Fruit fly (Drosophila melanogaster) whole organism, pupa: ENCODE measurements around the gene ppk5.

Experiments
- CG10348 ChIP-seq: fragments of 200-800 bp; sonication (Bioruptor generic); IDR thresholded peaks from 2 replicates; pipeline ENCODE4 v1.3.6; 2022; ENCODE audit warnings: missing biosample characterization, missing genetic modification characterization
- CG12605 ChIP-seq: fragments of 200-800 bp; sonication (Bioruptor generic); IDR thresholded peaks from 2 replicates; pipeline ENCODE4 v1.3.6; 2022; ENCODE audit warnings: missing biosample characterization, missing genetic modification characterization
- CG13204 ChIP-seq: fragments of 200-800 bp; sonication (Bioruptor generic); optimal IDR thresholded peaks from 2 replicates; lab custom pipeline; 2018; ENCODE audit warnings: missing biosample characterization, mild to moderate bottlenecking, missing genetic modification characterization, moderate library complexity
- CG14655 ChIP-seq: fragments of 200-800 bp; sonication (Bioruptor generic); optimal IDR thresholded peaks from 3 replicates; lab custom pipeline; 2017; ENCODE audit warnings: mild to moderate bottlenecking, missing biosample characterization, missing genetic modification reagents, missing genetic modification characterization
- CG15710 ChIP-seq: fragments of 200-800 bp; sonication (Bioruptor generic); optimal IDR thresholded peaks from 2 replicates; lab custom pipeline; 2018; ENCODE audit warnings: missing biosample characterization, mild to moderate bottlenecking, missing genetic modification characterization, moderate library complexity
- CG17806 ChIP-seq: fragments of 200-800 bp; sonication (Bioruptor generic); optimal IDR thresholded peaks from 2 replicates; lab custom pipeline; 2018; ENCODE audit warnings: missing biosample characterization, mild to moderate bottlenecking, missing genetic modification characterization, moderate library complexity
- CG32121 ChIP-seq: fragments of 200-800 bp; sonication (Bioruptor generic); IDR thresholded peaks from 2 replicates; pipeline ENCODE4 v1.3.6; 2022; ENCODE audit warnings: missing biosample characterization, missing genetic modification characterization
- CG34367 ChIP-seq: fragments of 200-800 bp; sonication (Bioruptor generic); optimal IDR thresholded peaks from 2 replicates; lab custom pipeline; 2018; ENCODE audit warnings: missing biosample characterization, mild to moderate bottlenecking, missing genetic modification characterization
- CG4496 ChIP-seq: fragments of 200-800 bp; sonication (Bioruptor generic); IDR thresholded peaks from 3 replicates; pipeline ENCODE4 v1.3.6; 2022; ENCODE audit warnings: missing biosample characterization, missing genetic modification characterization
- CG8159 ChIP-seq: fragments of 200-800 bp; sonication (Bioruptor generic); optimal IDR thresholded peaks from 3 replicates; lab custom pipeline; 2018; ENCODE audit warnings: missing biosample characterization, mild to moderate bottlenecking, missing genetic modification characterization, moderate library complexity
- CG8301 ChIP-seq: fragments of 200-800 bp; sonication (Bioruptor generic); optimal IDR thresholded peaks from 2 replicates; lab custom pipeline; 2018; ENCODE audit warnings: missing biosample characterization, mild to moderate bottlenecking, missing genetic modification characterization
- CG9948 ChIP-seq: fragments of 200-800 bp; sonication (Bioruptor generic); optimal IDR thresholded peaks from 2 replicates; lab custom pipeline; 2018; ENCODE audit warnings: missing biosample characterization, mild to moderate bottlenecking, missing genetic modification characterization, moderate library complexity
- D1 ChIP-seq: fragments of 200-800 bp; sonication (Bioruptor generic); optimal IDR thresholded peaks from 2 replicates; lab custom pipeline; 2018; ENCODE audit warnings: missing biosample characterization, mild to moderate bottlenecking, missing genetic modification characterization, moderate library complexity
- EcR ChIP-seq: fragments of 200-800 bp; sonication (Bioruptor generic); optimal IDR thresholded peaks from 3 replicates; lab custom pipeline; 2019; ENCODE audit warnings: missing biosample characterization, missing genetic modification characterization, mild to moderate bottlenecking, moderate library complexity, missing genetic modification reagents
- Ets98B ChIP-seq: fragments of 200-800 bp; sonication (Bioruptor generic); IDR thresholded peaks from 2 replicates; pipeline ENCODE4 v1.3.6; 2022; ENCODE audit warnings: missing biosample characterization, missing genetic modification characterization
- Pif1A ChIP-seq: fragments of 200-800 bp; sonication (Bioruptor generic); optimal IDR thresholded peaks from 3 replicates; lab custom pipeline; 2016; ENCODE audit warnings: missing biosample characterization, missing genetic modification characterization
- Pif1B ChIP-seq: fragments of 200-800 bp; sonication (Bioruptor generic); optimal IDR thresholded peaks from 3 replicates; lab custom pipeline; 2016; ENCODE audit warnings: missing biosample characterization, missing genetic modification characterization
- Snoo ChIP-seq: fragments of 200-800 bp; sonication (Bioruptor generic); optimal IDR thresholded peaks from 3 replicates; lab custom pipeline; 2017; ENCODE audit warnings: missing biosample characterization, mild to moderate bottlenecking, missing genetic modification characterization, inconsistent platforms
- fd96Ca ChIP-seq: fragments of 200-800 bp; sonication (Bioruptor generic); IDR thresholded peaks from 3 replicates; pipeline ENCODE4 v1.3.6; 2022; ENCODE audit warnings: missing biosample characterization, missing genetic modification characterization
- gl ChIP-seq: fragments of 200-800 bp; sonication (Bioruptor generic); optimal IDR thresholded peaks from 2 replicates; lab custom pipeline; 2018; ENCODE audit warnings: missing biosample characterization, mild to moderate bottlenecking, missing genetic modification characterization
- rn ChIP-seq: fragments of 200-800 bp; sonication (Bioruptor generic); IDR thresholded peaks from 2 replicates; pipeline ENCODE4 v1.3.6; 2022; ENCODE audit warnings: missing biosample characterization, missing genetic modification characterization

The ppk5 gene

DNA sequence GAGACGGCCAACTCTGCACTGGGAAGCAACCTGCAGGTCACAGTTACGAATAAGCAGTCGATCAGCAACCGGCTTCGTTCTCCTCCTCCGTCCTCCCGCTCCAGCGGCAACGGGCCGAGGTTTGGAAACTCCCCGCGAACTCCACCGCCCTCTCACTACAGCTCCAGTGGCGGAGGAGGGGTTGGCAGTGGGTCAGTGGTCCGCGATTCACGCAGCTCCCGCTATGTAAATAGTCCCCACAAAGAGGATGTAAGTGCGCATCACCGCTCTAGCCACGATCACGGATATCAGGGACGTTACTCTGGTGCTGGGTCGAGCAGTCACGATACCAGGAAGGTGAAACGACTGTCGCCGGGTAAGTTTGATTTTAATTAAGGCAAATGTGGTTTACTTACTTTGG, 16.1 kb upstream of the ppk5 start:
- TF ChIP-seq CG9948 (tag; lab: Kevin White, UChicago) (no peak), gl (tag; lab: Kevin White, UChicago) (no peak), CG32121 (GFP tag; lab: Robert Waterston, UW) (no peak), CG8301 (no peak), CG8159 (tag; lab: Kevin White, UChicago) (no peak), fd96Ca (GFP tag; lab: Robert Waterston, UW) (no peak), EcR (no peak), CG14655 (GFP tag; lab: Kevin White, UChicago) (no peak), Ets98B (no peak), D1 (no peak), CG17806 (tag; lab: Kevin White, UChicago) (no peak)

DNA sequence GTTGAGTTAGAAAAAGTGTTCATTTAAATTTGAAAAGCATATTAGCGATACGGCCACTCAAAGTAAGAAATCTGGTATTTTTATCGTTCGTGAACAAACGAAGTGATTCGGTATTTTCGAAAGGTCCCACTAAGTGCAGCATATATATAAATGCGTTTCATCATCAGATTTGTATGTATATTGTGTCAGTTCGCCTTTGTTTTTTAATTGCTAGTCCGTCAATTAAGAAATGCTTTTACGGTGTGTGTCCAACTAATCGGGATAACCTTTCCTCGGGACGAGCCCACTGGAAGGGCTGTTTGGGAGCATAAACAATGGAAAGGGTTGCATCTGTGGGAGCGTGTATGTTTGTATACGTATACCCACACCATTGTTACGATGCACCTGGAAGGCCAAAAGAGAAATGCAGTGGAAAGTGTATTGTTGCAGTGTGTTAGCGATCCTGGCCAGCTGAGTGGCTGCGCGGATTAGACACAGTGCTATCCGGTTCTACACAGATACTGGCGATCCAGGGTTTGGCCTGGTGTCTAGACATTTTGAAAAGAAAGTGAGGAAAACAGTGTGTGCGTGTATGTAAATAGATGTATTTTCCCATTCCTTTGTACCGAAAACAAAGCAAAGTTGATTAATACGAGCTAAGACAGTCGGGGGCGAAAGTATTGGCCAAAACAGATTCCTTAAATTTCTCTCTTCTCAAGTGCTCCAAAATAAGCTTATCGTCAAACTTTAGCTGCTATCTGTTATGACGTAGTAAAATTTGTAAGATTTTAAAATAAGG, 11.2 kb upstream of the ppk5 start, which contains the start of gene CG7611:
CG7611 (plus strand) TSS at position 128 of the 778 bp plus-strand sequence.
- TF ChIP-seq gl (tag; lab: Kevin White, UChicago) (no peak), EcR (peak; percentile 15), CG12605 (GFP tag; lab: Robert Waterston, UW) (no peak)

DNA sequence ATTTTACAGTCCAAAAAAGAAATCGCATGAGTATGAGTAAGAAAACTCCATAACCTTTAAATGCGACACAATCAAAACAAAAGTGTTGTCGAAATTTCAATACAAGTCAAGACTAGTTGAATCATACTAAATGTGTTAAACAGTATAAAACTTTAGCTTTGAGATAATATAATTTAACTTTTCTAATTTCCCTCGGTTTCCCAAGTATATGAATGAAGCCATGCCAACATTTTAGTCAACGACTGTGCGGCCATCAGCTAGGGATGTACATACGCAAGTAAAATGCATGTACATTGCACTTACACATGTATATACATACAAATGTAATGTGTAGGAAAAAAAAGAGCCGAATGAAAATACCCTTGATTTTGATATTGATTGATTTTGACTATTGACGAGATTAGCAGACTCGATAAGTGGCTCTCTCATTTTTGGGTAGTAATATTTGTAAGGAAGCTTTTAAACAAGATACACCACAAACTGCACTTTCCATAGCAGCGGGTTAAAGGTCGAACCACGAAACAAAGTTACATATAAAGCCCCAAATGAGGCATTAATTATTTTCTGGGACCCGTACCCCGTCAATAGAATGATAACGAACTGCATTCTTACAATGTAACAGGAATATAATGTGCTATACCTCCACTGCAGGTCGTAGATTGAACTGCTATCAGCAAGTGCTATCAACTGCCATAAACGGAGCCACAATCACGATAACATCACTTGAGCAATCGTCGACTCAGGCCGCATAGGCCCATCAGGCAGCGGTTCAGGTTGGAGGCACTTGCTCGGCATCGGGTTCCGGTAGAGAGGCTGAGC, 10.2 kb upstream of the ppk5 start:
- TF ChIP-seq Snoo (tag; lab: Kevin White, UChicago) (peak; percentile 16), Ets98B (peak; percentile 60), CG32121 (GFP tag; lab: Robert Waterston, UW) (peak; percentile 67), fd96Ca (GFP tag; lab: Robert Waterston, UW) (no peak), CG17806 (tag; lab: Kevin White, UChicago) (peak; percentile 38), CG15710 (tag; lab: Kevin White, UChicago) (peak; percentile 33), Pif1B (GFP tag; lab: Kevin White, UChicago) (peak; percentile 54), CG9948 (tag; lab: Kevin White, UChicago) (peak; percentile 4), CG10348 (GFP tag; lab: Robert Waterston, UW) (no peak), CG8301 (peak; percentile 44)

DNA sequence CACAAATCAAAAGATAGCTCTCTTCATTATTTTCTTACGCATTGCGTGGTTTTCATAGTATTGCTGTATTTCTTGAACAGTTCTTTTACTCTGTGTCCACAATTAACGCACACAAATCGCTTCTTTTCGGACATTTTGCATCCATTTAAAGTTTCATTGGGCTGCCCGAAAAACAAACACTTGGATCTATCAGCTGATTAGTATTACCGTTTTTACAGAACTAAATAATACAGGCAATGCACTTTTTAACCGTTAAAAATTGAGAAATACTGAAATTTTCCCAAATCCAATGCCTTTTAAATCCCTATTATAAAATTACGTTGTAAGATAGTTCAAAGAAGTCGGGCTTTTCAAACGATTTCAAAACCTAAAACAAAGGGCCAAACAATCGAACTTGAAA, 5.4 kb upstream of the ppk5 start, which contains the start of gene Arv1:
Arv1 (minus strand) TSS at position 226 of the 400 bp plus-strand sequence.
- TF ChIP-seq Pif1A (GFP tag; lab: Kevin White, UChicago) (no peak), Pif1B (GFP tag; lab: Kevin White, UChicago) (no peak), fd96Ca (GFP tag; lab: Robert Waterston, UW) (no peak), D1 (no peak), CG15710 (tag; lab: Kevin White, UChicago) (no peak), Ets98B (no peak), CG14655 (GFP tag; lab: Kevin White, UChicago) (no peak), CG9948 (tag; lab: Kevin White, UChicago) (no peak), gl (tag; lab: Kevin White, UChicago) (no peak)

DNA sequence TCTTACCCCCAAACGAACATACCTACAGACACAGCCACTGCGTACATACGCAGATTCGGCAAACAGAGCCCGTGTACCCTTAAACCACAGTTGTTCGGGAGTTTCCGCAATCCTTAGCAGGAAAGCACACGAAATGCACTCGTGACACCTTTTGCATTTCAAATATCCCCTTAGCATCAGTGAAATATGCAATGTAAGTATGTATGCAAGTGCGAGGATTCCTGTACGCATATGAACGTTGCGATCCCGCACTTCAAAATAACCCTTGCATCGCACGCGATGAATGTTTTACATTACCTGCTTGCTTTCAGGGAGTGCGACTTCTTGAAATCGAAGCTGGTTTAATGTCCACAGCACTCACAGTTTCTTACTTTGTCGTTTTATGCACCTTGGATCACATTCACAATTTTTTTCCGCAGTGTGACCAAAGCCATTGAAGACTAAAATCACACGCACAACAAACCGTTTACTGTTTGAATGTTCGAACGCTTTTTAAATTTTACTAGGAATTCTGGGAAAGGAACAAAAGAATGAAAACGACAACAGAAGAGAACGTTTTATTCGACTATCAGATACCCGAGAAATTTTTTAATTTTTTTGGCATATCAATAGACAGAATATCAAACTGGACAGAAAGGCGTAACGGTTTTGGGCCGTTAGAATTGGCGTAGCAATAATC, 1.1 kb upstream of the ppk5 start, which contains the start of gene Mkrn1:
Mkrn1 (minus strand) TSS at position 444 of the 679 bp plus-strand sequence.
- no peak for TF ChIP-seq Ets98B
- no peak for TF ChIP-seq CG4496 (GFP tag; lab: Robert Waterston, UW)
- TF ChIP-seq CG8159 (tag; lab: Kevin White, UChicago): no peak
- TF ChIP-seq CG13204 (GFP tag; lab: Kevin White, UChicago): no peak
- no peak for TF ChIP-seq rn (GFP tag; lab: Robert Waterston, UW)
- TF ChIP-seq Snoo (tag; lab: Kevin White, UChicago): no peak
- TF ChIP-seq CG14655 (GFP tag; lab: Kevin White, UChicago): no peak
- no peak for TF ChIP-seq CG8301
- TF ChIP-seq CG34367 (tag; lab: Kevin White, UChicago): no peak
- no peak for TF ChIP-seq D1
- TF ChIP-seq EcR: no peak
- TF ChIP-seq fd96Ca (GFP tag; lab: Robert Waterston, UW): no peak
- no peak for TF ChIP-seq gl (tag; lab: Kevin White, UChicago)
- TF ChIP-seq CG32121 (GFP tag; lab: Robert Waterston, UW): no peak
- TF ChIP-seq CG15710 (tag; lab: Kevin White, UChicago): no peak

DNA sequence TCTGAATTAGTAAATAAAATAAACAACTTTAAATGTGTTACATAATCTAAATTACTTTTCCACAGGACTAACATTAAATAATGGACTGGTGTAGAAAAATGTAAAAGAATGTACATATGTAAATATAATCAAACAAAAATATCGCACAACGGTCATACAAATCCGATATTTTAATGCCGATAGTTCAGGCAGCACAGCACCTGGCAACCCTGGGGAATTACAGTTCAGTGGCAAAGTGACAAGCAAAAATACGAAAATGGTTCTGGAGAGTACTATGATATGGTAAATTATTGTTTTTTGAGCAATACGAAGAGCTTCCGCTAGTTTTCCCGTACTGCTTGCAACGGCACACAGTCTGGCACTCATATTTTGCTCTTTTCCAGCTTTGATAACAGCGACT, 2.4 kb downstream of the ppk5 start, which contains the start of gene Rpn10:
Rpn10 (plus strand) TSS at position 144 of the 400 bp plus-strand sequence.
- TF ChIP-seq CG34367 (tag; lab: Kevin White, UChicago): no peak
- TF ChIP-seq rn (GFP tag; lab: Robert Waterston, UW): no peak
- no peak for TF ChIP-seq Pif1A (GFP tag; lab: Kevin White, UChicago)
- peak; percentile 6 for TF ChIP-seq Snoo (tag; lab: Kevin White, UChicago)
- TF ChIP-seq Pif1B (GFP tag; lab: Kevin White, UChicago): no peak
- TF ChIP-seq D1: peak; percentile 27
- no peak for TF ChIP-seq CG32121 (GFP tag; lab: Robert Waterston, UW)
- no peak for TF ChIP-seq CG15710 (tag; lab: Kevin White, UChicago)
- peak; percentile 63 for TF ChIP-seq EcR
- TF ChIP-seq CG14655 (GFP tag; lab: Kevin White, UChicago): no peak
- TF ChIP-seq CG8159 (tag; lab: Kevin White, UChicago): no peak
- TF ChIP-seq Ets98B: no peak
